Fruit fly (Drosophila melanogaster) whole organism, embryonic: ENCODE results near the gene esg.
A peak's percentile ranks its signal among the peaks of the same experiment; 100 is the strongest.

Source experiments
- Ada2b ChIP-seq: fragments of 200-800 bp; sonication (Bioruptor generic); IDR thresholded peaks from 2 replicates; pipeline ENCODE4 v1.3.6; 2022; ENCODE audit warnings: missing biosample characterization, missing genetic modification characterization
- Aef1 ChIP-seq: fragments of 200-800 bp; sonication (Bioruptor generic); IDR thresholded peaks from 3 replicates; pipeline ENCODE4 v1.3.6; 2022; ENCODE audit warnings: missing biosample characterization, missing genetic modification characterization
- CG10979 ChIP-seq: fragments of 200-800 bp; sonication (Bioruptor generic); optimal IDR thresholded peaks from 2 replicates; lab custom pipeline; 2018; ENCODE audit warnings: missing biosample characterization, mild to moderate bottlenecking, missing genetic modification characterization, moderate library complexity
- CG12219 ChIP-seq: fragments of 200-800 bp; sonication (Bioruptor generic); optimal IDR thresholded peaks from 3 replicates; lab custom pipeline; 2018; ENCODE audit warnings: missing biosample characterization, mild to moderate bottlenecking, missing genetic modification characterization
- CG12659 ChIP-seq: fragments of 200-800 bp; sonication (Bioruptor generic); optimal IDR thresholded peaks from 3 replicates; lab custom pipeline; 2017; ENCODE audit warnings: mild to moderate bottlenecking, missing biosample characterization, missing genetic modification reagents, missing genetic modification characterization
- CG12942 ChIP-seq: fragments of 200-800 bp; sonication (Bioruptor generic); optimal IDR thresholded peaks from 3 replicates; lab custom pipeline; 2016; ENCODE audit warnings: missing biosample characterization, missing genetic modification characterization
- CG14050 ChIP-seq: fragments of 200-800 bp; sonication (Bioruptor generic); IDR thresholded peaks from 3 replicates; pipeline ENCODE4 v1.3.6; 2022; ENCODE audit warnings: missing biosample characterization, missing genetic modification characterization
- CG14860 ChIP-seq: fragments of 200-800 bp; sonication (Bioruptor generic); IDR thresholded peaks from 3 replicates; pipeline ENCODE4 v1.3.6; 2022; ENCODE audit warnings: missing biosample characterization, missing genetic modification characterization; ENCODE audit not compliant: partially characterized antibody
- CG7357 ChIP-seq: fragments of 200-800 bp; sonication (Bioruptor generic); IDR thresholded peaks from 3 replicates; pipeline ENCODE4 v1.3.6; 2022; ENCODE audit warnings: missing biosample characterization, missing genetic modification characterization
- CG7839 ChIP-seq: fragments of 200-800 bp; sonication (Bioruptor generic); optimal IDR thresholded peaks from 3 replicates; lab custom pipeline; 2018; ENCODE audit warnings: missing biosample characterization, mild to moderate bottlenecking, missing genetic modification characterization, moderate library complexity
- CG8290 ChIP-seq, 3 experiments: fragments of 200-800 bp; sonication (Bioruptor generic); optimal IDR thresholded peaks; 2 replicates each; lab custom pipeline; 2016 to 2019; ENCODE audit warnings: missing biosample characterization in 3 of 3, missing genetic modification characterization in 3 of 3, mild to moderate bottlenecking in 2 of 3, moderate library complexity in 1 of 3
- CG9876 ChIP-seq: fragments of 200-800 bp; sonication (Bioruptor generic); optimal IDR thresholded peaks from 2 replicates; lab custom pipeline; 2016; ENCODE audit warnings: missing biosample characterization, missing genetic modification characterization
- CTCF ChIP-seq: fragments of 200-800 bp; sonication (Bioruptor generic); optimal IDR thresholded peaks from 2 replicates; lab custom pipeline; 2017; ENCODE audit warnings: missing biosample characterization, mild to moderate bottlenecking, missing genetic modification characterization, moderate library complexity
- CrebB ChIP-seq: fragments of 200-800 bp; sonication (Bioruptor generic); optimal IDR thresholded peaks from 3 replicates; lab custom pipeline; 2018; ENCODE audit warnings: missing biosample characterization, mild to moderate bottlenecking, missing genetic modification characterization
- D ChIP-seq, 2 experiments: fragments of 200-800 bp in 1 of 2; fragments of >200 bp in 1 of 2; sonication (Bioruptor generic) in 1 of 2; optimal IDR thresholded peaks; 2 replicates in 1 of 2; 3 replicates in 1 of 2; lab custom pipeline; 2017; ENCODE audit warnings: mild to moderate bottlenecking in 1 of 2, missing biosample characterization in 1 of 2, missing genetic modification characterization in 1 of 2, missing genetic modification reagents in 1 of 2
- Doc2 ChIP-seq: fragments of 200-800 bp; sonication (Bioruptor generic); IDR thresholded peaks from 2 replicates; pipeline ENCODE4 v1.3.6; 2022; ENCODE audit warnings: missing biosample characterization, missing genetic modification characterization
- Dref ChIP-seq: fragments of 200-800 bp; sonication (Bioruptor generic); IDR thresholded peaks from 2 replicates; pipeline ENCODE4 v1.3.6; 2022; ENCODE audit warnings: missing biosample characterization, missing genetic modification characterization
- Ets65A ChIP-seq: fragments of 200-800 bp; sonication (Bioruptor generic); peaks from one replicate; lab custom pipeline; 2016; ENCODE audit warnings: missing biosample characterization, missing genetic modification characterization
- Hand ChIP-seq: fragments of 200-800 bp; sonication (Bioruptor generic); optimal IDR thresholded peaks from 2 replicates; lab custom pipeline; 2017; ENCODE audit warnings: mild to moderate bottlenecking, missing biosample characterization, missing genetic modification reagents, missing genetic modification characterization
- Hey ChIP-seq: fragments of 200-800 bp; sonication (Bioruptor generic); optimal IDR thresholded peaks from 3 replicates; lab custom pipeline; 2018; ENCODE audit warnings: missing biosample characterization, mild to moderate bottlenecking, missing genetic modification characterization
- Lim3 ChIP-seq: fragments of 200-800 bp; sonication (Bioruptor generic); IDR thresholded peaks from 2 replicates; pipeline ENCODE4 v1.3.6; 2022; ENCODE audit warnings: missing biosample characterization, missing genetic modification characterization
- Mrtf ChIP-seq: fragments of 200-800 bp; sonication (Bioruptor generic); IDR thresholded peaks from 3 replicates; pipeline ENCODE4 v1.3.6; 2022; ENCODE audit warnings: missing biosample characterization, missing genetic modification characterization
- Optix ChIP-seq: fragments of 200-800 bp; sonication (Bioruptor generic); IDR thresholded peaks from 3 replicates; pipeline ENCODE4 v1.3.6; 2022; ENCODE audit warnings: missing biosample characterization, missing genetic modification characterization
- Rfx ChIP-seq: fragments of 200-800 bp; sonication (Bioruptor generic); IDR thresholded peaks from 2 replicates; pipeline ENCODE4 v1.3.6; 2022; ENCODE audit warnings: missing biosample characterization, missing genetic modification characterization
- Sin3A ChIP-seq: fragments of >200 bp; optimal IDR thresholded peaks from 2 replicates; lab custom pipeline; 2018
- esg ChIP-seq: fragments of 200-800 bp; sonication (Bioruptor generic); conservative IDR thresholded peaks from 2 replicates; pipeline ENCODE4 v1.3.6; 2022; ENCODE audit warnings: missing biosample characterization, missing genetic modification characterization
- lab ChIP-seq: fragments of 200-800 bp; sonication (Bioruptor generic); optimal IDR thresholded peaks from 3 replicates; lab custom pipeline; 2017; ENCODE audit warnings: missing biosample characterization, missing genetic modification characterization, mild to moderate bottlenecking, moderate library complexity, missing genetic modification reagents
- nau ChIP-seq: fragments of 200-800 bp; sonication (Bioruptor generic); optimal IDR thresholded peaks from 3 replicates; lab custom pipeline; 2017; ENCODE audit warnings: missing biosample characterization, mild to moderate bottlenecking, missing genetic modification characterization, missing genetic modification reagents
- oc ChIP-seq: fragments of 200-800 bp; sonication (Bioruptor generic); optimal IDR thresholded peaks from 2 replicates; lab custom pipeline; 2018; ENCODE audit warnings: missing biosample characterization, mild to moderate bottlenecking, missing genetic modification characterization, moderate library complexity
- pita ChIP-seq: fragments of 200-800 bp; sonication (Bioruptor generic); optimal IDR thresholded peaks from 2 replicates; lab custom pipeline; 2017; ENCODE audit warnings: missing biosample characterization, mild to moderate bottlenecking, missing genetic modification characterization
- pnt ChIP-seq: fragments of 200-800 bp; sonication (Bioruptor generic); optimal IDR thresholded peaks from 3 replicates; lab custom pipeline; 2016; ENCODE audit warnings: missing biosample characterization, missing genetic modification characterization
- pros ChIP-seq: fragments of 200-800 bp; sonication (Bioruptor generic); optimal IDR thresholded peaks from 3 replicates; lab custom pipeline; 2019; ENCODE audit warnings: missing biosample characterization, mild to moderate bottlenecking, missing genetic modification characterization, moderate library complexity
- pum ChIP-seq: fragments of 200-800 bp; sonication (Bioruptor generic); optimal IDR thresholded peaks from 2 replicates; lab custom pipeline; 2016; ENCODE audit warnings: missing biosample characterization, missing genetic modification characterization
- sens-2 ChIP-seq: fragments of 200-800 bp; sonication (Bioruptor generic); IDR thresholded peaks from 2 replicates; pipeline ENCODE4 v1.3.6; 2022; ENCODE audit warnings: missing biosample characterization, missing genetic modification characterization
- slbo ChIP-seq: fragments of 200-800 bp; sonication (Bioruptor generic); IDR thresholded peaks from 2 replicates; pipeline ENCODE4 v1.3.6; 2022; ENCODE audit warnings: missing biosample characterization, missing genetic modification characterization
- slou ChIP-seq: fragments of 200-800 bp; sonication (Bioruptor generic); optimal IDR thresholded peaks from 3 replicates; lab custom pipeline; 2016; ENCODE audit warnings: missing biosample characterization, missing genetic modification characterization
- so ChIP-seq: fragments of 200-800 bp; sonication (Bioruptor generic); IDR thresholded peaks from 3 replicates; pipeline ENCODE4 v1.3.6; 2022; ENCODE audit warnings: missing biosample characterization, missing genetic modification characterization
- zen ChIP-seq: fragments of 200-800 bp; sonication (Bioruptor generic); optimal IDR thresholded peaks from 3 replicates; lab custom pipeline; 2018; ENCODE audit warnings: missing biosample characterization, mild to moderate bottlenecking, missing genetic modification characterization, moderate library complexity

esg gene

DNA sequence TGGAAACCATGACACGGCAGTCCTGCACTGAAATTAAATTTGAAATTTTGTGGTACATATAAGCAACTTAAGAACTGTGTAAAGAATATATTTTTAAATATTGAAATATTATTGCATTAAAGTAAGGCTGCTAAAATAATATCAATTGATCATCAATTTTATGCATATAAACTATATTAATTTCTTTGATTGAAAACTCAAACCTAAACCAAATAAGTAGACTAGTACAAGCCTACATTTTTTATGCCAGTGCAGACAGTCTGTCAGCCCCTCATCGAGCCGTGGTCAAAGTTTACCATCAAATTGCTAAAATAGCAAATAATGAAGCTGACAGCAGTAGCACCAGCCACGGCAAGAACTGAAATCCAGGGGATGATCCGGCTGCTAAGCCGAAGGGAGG lies 36.4 kb downstream of the esg start (continued):
- TF ChIP-seq CG9876 (GFP tag; lab: Kevin White, UChicago), result no peak
- TF ChIP-seq sens-2 (GFP tag; lab: Robert Waterston, UW), result no peak
- no peak for TF ChIP-seq Lim3
- no peak for TF ChIP-seq Hand
- no peak for TF ChIP-seq slou (GFP tag; lab: Kevin White, UChicago)
- no peak for TF ChIP-seq CG12219
- no peak for TF ChIP-seq pum
- no peak for TF ChIP-seq nau (GFP tag; lab: Kevin White, UChicago)
- no peak for TF ChIP-seq CG14860
- peak; percentile 40 for TF ChIP-seq CG10979
- TF ChIP-seq CG14050, result no peak
- no peak for TF ChIP-seq CTCF
- TF ChIP-seq CG7839 (tag; lab: Kevin White, UChicago), result peak; percentile 8
- no peak for TF ChIP-seq Sin3A (lab: Kevin White, UChicago)
- TF ChIP-seq Mrtf (GFP tag; lab: Robert Waterston, UW), result no peak
- TF ChIP-seq Optix (GFP tag; lab: Robert Waterston, UW), result no peak
- TF ChIP-seq CG12659, result no peak
- no peak for TF ChIP-seq pnt

dm6 chr2L:15370467-15370866 lies 36.8 kb downstream of the esg start:
- TF ChIP-seq Ada2b (GFP tag; lab: Robert Waterston, UW), result no peak
- peak; percentile 90 for TF ChIP-seq pros (GFP tag; lab: Kevin White, UChicago)
- TF ChIP-seq Dref (GFP tag; lab: Robert Waterston, UW), result no peak
- TF ChIP-seq CG12942 (GFP tag; lab: Kevin White, UChicago), result no peak
- 0 out of 2 replicates have a peak, but pooled peaks have one; percentile 10 for TF ChIP-seq slbo (GFP tag; lab: Robert Waterston, UW)
- peak; percentile 94 for TF ChIP-seq Hey (tag; lab: Kevin White, UChicago)
- no peak for TF ChIP-seq CrebB
- TF ChIP-seq Rfx (GFP tag; lab: Robert Waterston, UW), result no peak
- TF ChIP-seq pita (GFP tag; lab: Kevin White, UChicago), result no peak
- TF ChIP-seq Ets65A (GFP tag; lab: Kevin White, UChicago), result peak; percentile 34
- TF ChIP-seq so (GFP tag; lab: Robert Waterston, UW), result no peak
- peak; percentile 63 for TF ChIP-seq oc
- no peak for TF ChIP-seq zen
- TF ChIP-seq CG8290 (GFP tag; optimal IDR thresholded peaks at IDR 0.05; lab: Kevin White, UChicago), result no peak
- no peak for TF ChIP-seq CG8290 (tag; optimal IDR thresholded peaks at IDR 0.05; lab: Kevin White, UChicago)

dm6 chr2L:15371237-15371636 lies 37.6 kb downstream of the esg start:
- TF ChIP-seq Hey (tag; lab: Kevin White, UChicago) (peak; percentile 95), CG7357 (GFP tag; lab: Robert Waterston, UW) (no peak)

DNA sequence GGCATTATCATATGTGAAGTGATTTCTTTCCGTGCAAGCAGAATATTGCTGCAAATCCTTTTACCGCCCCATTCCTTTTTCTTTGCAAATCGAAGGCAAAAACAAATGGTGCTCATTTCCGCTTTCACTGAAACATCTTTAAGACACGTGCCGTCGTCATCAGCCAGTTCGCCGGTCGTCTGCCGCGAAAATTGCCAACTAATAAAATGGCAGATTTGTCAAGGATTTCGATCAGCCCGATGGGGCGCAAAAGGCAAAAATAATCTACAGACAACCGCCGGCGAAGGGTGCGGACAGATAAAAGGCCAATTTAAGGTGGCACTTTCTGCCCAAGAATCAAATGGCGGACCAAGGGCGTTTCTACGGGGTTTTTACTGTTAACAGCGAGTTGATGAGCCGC lies 38.3 kb downstream of the esg start:
- no peak for TF ChIP-seq D (optimal IDR thresholded peaks at IDR 0.05; lab: Kevin White, UChicago)
- TF ChIP-seq D (GFP tag; optimal IDR thresholded peaks at IDR 0.05; lab: Kevin White, UChicago), result no peak
- no peak for TF ChIP-seq esg (GFP tag; lab: Robert Waterston, UW)
- no peak for TF ChIP-seq Aef1
- TF ChIP-seq lab (GFP tag; lab: Kevin White, UChicago), result no peak
- peak; percentile 93 for TF ChIP-seq Hey (tag; lab: Kevin White, UChicago)
- 0 out of 2 replicates have a peak, but pooled peaks have one; percentile 6 for TF ChIP-seq Doc2 (GFP tag; lab: Robert Waterston, UW)
